In the genomic region with DNA sequence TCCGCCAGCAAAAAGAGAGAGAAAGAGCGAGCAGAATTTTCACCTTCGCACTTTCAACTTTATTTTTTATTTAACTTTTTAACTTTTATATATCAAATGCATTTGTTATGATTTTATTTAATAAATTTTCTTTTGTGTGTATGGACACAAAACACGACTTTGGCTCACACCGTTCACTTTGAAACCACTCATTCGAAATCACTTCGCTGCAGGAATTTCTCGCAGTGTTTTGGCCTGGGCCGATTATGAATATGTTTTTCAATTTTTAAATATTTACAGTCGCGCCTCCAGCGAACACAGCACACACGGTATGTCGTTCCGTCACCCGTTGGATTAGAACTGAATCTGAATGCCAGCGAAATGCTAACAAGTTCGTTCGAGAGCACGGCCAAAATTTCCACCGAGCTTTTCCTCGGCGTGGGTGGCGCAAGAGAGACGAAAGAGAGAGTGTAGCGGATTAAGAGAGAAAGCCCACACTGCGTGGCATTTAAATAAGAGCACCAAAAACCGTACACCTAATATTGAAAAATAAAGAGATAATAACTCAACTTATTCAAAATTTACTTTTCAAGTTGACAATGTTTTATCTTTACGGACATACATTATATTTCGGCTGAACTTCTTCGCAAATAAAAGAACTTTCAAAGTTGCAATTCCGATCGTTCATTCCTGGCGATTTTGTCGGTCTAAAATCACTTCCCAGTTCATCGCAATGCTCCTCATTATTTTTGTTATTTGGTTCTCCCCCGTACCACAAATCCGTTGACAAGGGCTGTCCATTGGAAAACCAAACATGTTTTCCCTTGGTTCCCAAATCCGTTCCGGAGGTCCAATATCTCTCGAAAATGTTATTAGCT, we compare ENCODE assay signal across 4 fruit fly cellular contexts.
TF ChIP-seq lines count a peak whose summit lies in the region.

A gene (minus strand): TSS at position 402 of the 857 bp plus-strand sequence.

- no peak for TF ChIP-seq CTCF in whole organism, embryonic (GFP tag; optimal IDR thresholded peaks at IDR 0.05; lab: Kevin White, UChicago)

TF ChIP-seq in whole organism, adult, 20 proteins besides CTCF, POLR2A, EP300 and RAD21:
- TF ChIP-seq CG11617 (GFP tag; optimal IDR thresholded peaks at IDR 0.05; lab: Kevin White, UChicago) (peak; percentile 25), CG7045 (GFP tag; optimal IDR thresholded peaks at IDR 0.05; lab: Kevin White, UChicago) (peak; percentile 29), CG12768 (GFP tag; optimal IDR thresholded peaks at IDR 0.05; lab: Kevin White, UChicago) (no peak), Hr96 (GFP tag; optimal IDR thresholded peaks at IDR 0.05; lab: Kevin White, UChicago) (no peak), ovo (GFP tag; optimal IDR thresholded peaks at IDR 0.05; lab: Kevin White, UChicago) (no peak), CG33017 (tag; optimal IDR thresholded peaks at IDR 0.05; lab: Kevin White, UChicago) (peak; percentile 5)

TF ChIP-seq in whole organism, embryonic, 481 proteins besides CTCF, POLR2A, EP300 and RAD21 (continues in another document):
- TF ChIP-seq CG6765 (GFP tag; optimal IDR thresholded peaks at IDR 0.05; lab: Kevin White, UChicago) (no peak), kni (GFP tag; optimal IDR thresholded peaks at IDR 0.05; lab: Kevin White, UChicago) (no peak), CG32767 (GFP tag; IDR thresholded peaks at IDR 0.05; lab: Robert Waterston, UW) (peak; percentile 58), ttk (GFP tag; IDR thresholded peaks at IDR 0.05; lab: Robert Waterston, UW) (peak; percentile 57), CG9817 (tag; optimal IDR thresholded peaks at IDR 0.05; lab: Kevin White, UChicago) (peak; percentile 29), CG17612 (GFP tag; IDR thresholded peaks at IDR 0.05; lab: Robert Waterston, UW) (no peak), Fer1 (GFP tag; optimal IDR thresholded peaks at IDR 0.05; lab: Kevin White, UChicago) (peak; percentile 67), Ssrp (tag; optimal IDR thresholded peaks at IDR 0.05; lab: Kevin White, UChicago) (no peak), Deaf1 (tag; optimal IDR thresholded peaks at IDR 0.05; lab: Kevin White, UChicago) (peak; percentile 55), CG14860 (GFP tag; IDR thresholded peaks at IDR 0.05; lab: Robert Waterston, UW; ENCODE audit: partially characterized antibody) (no peak), tup (GFP tag; optimal IDR thresholded peaks at IDR 0.05; lab: Kevin White, UChicago) (peak; percentile 25), corto (GFP tag; optimal IDR thresholded peaks at IDR 0.05; lab: Kevin White, UChicago) (no peak), bigmax (GFP tag; optimal IDR thresholded peaks at IDR 0.05; lab: Kevin White, UChicago) (no peak), CG10366 (GFP tag; IDR thresholded peaks at IDR 0.05; lab: Robert Waterston, UW) (peak; percentile 62), trh (GFP tag; optimal IDR thresholded peaks at IDR 0.05; lab: Kevin White, UChicago) (no peak), shn (GFP tag; optimal IDR thresholded peaks at IDR 0.05; lab: Kevin White, UChicago) (no peak), CG5953 (GFP tag; IDR thresholded peaks at IDR 0.05; lab: Robert Waterston, UW) (no peak), ind (GFP tag; optimal IDR thresholded peaks at IDR 0.05; lab: Kevin White, UChicago) (peak; percentile 50), CG6791 (GFP tag; IDR thresholded peaks at IDR 0.05; lab: Robert Waterston, UW; ENCODE audit: partially characterized antibody) (no peak), pan (optimal IDR thresholded peaks at IDR 0.05; lab: Kevin White, UChicago) (no peak), pan (GFP tag; optimal IDR thresholded peaks at IDR 0.05 in 1 of 2, IDR thresholded peaks at IDR 0.05 in 1 of 2) (peak in 1 of 2 experiments; percentile 78), CG15696 (tag; optimal IDR thresholded peaks at IDR 0.05; lab: Kevin White, UChicago) (no peak), twi (tag; optimal IDR thresholded peaks at IDR 0.05; lab: Kevin White, UChicago) (no peak), D19A (tag; optimal IDR thresholded peaks at IDR 0.05; lab: Kevin White, UChicago) (no peak), CG5180 (GFP tag; optimal IDR thresholded peaks at IDR 0.05; lab: Kevin White, UChicago) (peak; percentile 59)

TF ChIP-seq in whole organism, prepupa, 60 proteins besides CTCF, POLR2A, EP300 and RAD21:
- TF ChIP-seq dsx (GFP tag; optimal IDR thresholded peaks at IDR 0.05; lab: Kevin White, UChicago; ENCODE audit: poor library complexity, severe bottlenecking) (no peak), CG6163 (GFP tag; IDR thresholded peaks at IDR 0.05; lab: Robert Waterston, UW) (peak; percentile 56; the same call in 1 of the 3 replicates), eg (GFP tag; IDR thresholded peaks at IDR 0.05; lab: Robert Waterston, UW) (0 out of 3 replicates have a peak, but pooled peaks have one; percentile 40), CG6276 (GFP tag; optimal IDR thresholded peaks at IDR 0.05; lab: Kevin White, UChicago) (no peak), CG15336 (GFP tag; IDR thresholded peaks at IDR 0.05; lab: Robert Waterston, UW) (peak; percentile 40; the same call in 1 of the 2 replicates), CG8119 (GFP tag; IDR thresholded peaks at IDR 0.05; lab: Robert Waterston, UW) (peak; percentile 47; the same call in 1 of the 3 replicates), salr (GFP tag; optimal IDR thresholded peaks at IDR 0.05; lab: Kevin White, UChicago) (peak; percentile 56 to 82), CG31627 (GFP tag; optimal IDR thresholded peaks at IDR 0.05; lab: Kevin White, UChicago) (no peak), achi (GFP tag; optimal IDR thresholded peaks at IDR 0.05; lab: Kevin White, UChicago) (no peak)

TF ChIP-seq in whole organism, pupa, 21 proteins besides CTCF, POLR2A, EP300 and RAD21:
- TF ChIP-seq CG10348 (GFP tag; IDR thresholded peaks at IDR 0.05; lab: Robert Waterston, UW) (no peak), Ets98B (GFP tag; IDR thresholded peaks at IDR 0.05; lab: Robert Waterston, UW) (peak; percentile 41), CG32121 (GFP tag; IDR thresholded peaks at IDR 0.05; lab: Robert Waterston, UW) (peak; percentile 15; the same call in 1 of the 2 replicates), CG8159 (tag; optimal IDR thresholded peaks at IDR 0.05; lab: Kevin White, UChicago) (peak; percentile 35), gl (tag; optimal IDR thresholded peaks at IDR 0.05; lab: Kevin White, UChicago) (no peak), CG4496 (GFP tag; IDR thresholded peaks at IDR 0.05; lab: Robert Waterston, UW) (peak; percentile 63; the same call in 1 of the 3 replicates), fd96Ca (GFP tag; IDR thresholded peaks at IDR 0.05; lab: Robert Waterston, UW) (peak; percentile 67; the same call in 2 of the 3 replicates)
